Worm (Caenorhabditis elegans) whole organism, late embryonic: ENCODE measurements around the gene ZK355.3.

Experiments
- Y22D7AL.16 ChIP-seq: sonication (generic microtip); optimal IDR thresholded peaks from 2 replicates; lab custom pipeline; 2016; ENCODE audit warnings: missing genetic modification characterization, missing compliant biosample characterization
- ama-1 ChIP-seq: fragments of 150-350 bp; optimal IDR thresholded peaks from 2 replicates; lab custom pipeline; 2014
- ceh-9 ChIP-seq: sonication (generic microtip); optimal IDR thresholded peaks from 2 replicates; lab custom pipeline; 2016; ENCODE audit warnings: mild to moderate bottlenecking, missing genetic modification characterization, inconsistent platforms, missing compliant biosample characterization
- elt-2 ChIP-seq: sonication (generic microtip); optimal IDR thresholded peaks from 2 replicates; lab custom pipeline; 2016; ENCODE audit warnings: missing genetic modification reagents, missing genetic modification characterization, missing compliant biosample characterization
- fkh-10 ChIP-seq: fragments of 150-350 bp; optimal IDR thresholded peaks from 2 replicates; lab custom pipeline; 2014; ENCODE audit warnings: missing biosample characterization, missing genetic modification reagents, missing genetic modification characterization
- gmeb-2 ChIP-seq: sonication (generic microtip); optimal IDR thresholded peaks from 2 replicates; lab custom pipeline; 2016; ENCODE audit warnings: missing genetic modification characterization, inconsistent platforms, missing compliant biosample characterization
- nhr-11 ChIP-seq: fragments of 150-350 bp; optimal IDR thresholded peaks from 2 replicates; lab custom pipeline; 2014; ENCODE audit warnings: missing biosample characterization, missing genetic modification characterization
- pag-3 ChIP-seq: sonication (generic microtip); optimal IDR thresholded peaks from 2 replicates; lab custom pipeline; 2016; ENCODE audit warnings: missing compliant biosample characterization, missing genetic modification characterization, borderline replicate concordance
- pha-4 ChIP-seq: fragments of 150-350 bp; optimal IDR thresholded peaks from 2 replicates; lab custom pipeline; 2018; ENCODE audit warnings: missing biosample characterization, missing genetic modification reagents, missing genetic modification characterization
- sdc-2 ChIP-seq: sonication (generic microtip); optimal IDR thresholded peaks from 2 replicates; lab custom pipeline; 2016; ENCODE audit warnings: missing genotype, missing genetic modification characterization, missing compliant biosample characterization
- tbx-2 ChIP-seq: sonication (generic microtip); optimal IDR thresholded peaks from 2 replicates; lab custom pipeline; 2016; ENCODE audit warnings: missing genetic modification characterization, missing compliant biosample characterization
- unc-42 ChIP-seq: sonication (generic microtip); optimal IDR thresholded peaks from 2 replicates; lab custom pipeline; 2016; ENCODE audit warnings: missing genotype, missing genetic modification characterization, missing compliant biosample characterization

DNA sequence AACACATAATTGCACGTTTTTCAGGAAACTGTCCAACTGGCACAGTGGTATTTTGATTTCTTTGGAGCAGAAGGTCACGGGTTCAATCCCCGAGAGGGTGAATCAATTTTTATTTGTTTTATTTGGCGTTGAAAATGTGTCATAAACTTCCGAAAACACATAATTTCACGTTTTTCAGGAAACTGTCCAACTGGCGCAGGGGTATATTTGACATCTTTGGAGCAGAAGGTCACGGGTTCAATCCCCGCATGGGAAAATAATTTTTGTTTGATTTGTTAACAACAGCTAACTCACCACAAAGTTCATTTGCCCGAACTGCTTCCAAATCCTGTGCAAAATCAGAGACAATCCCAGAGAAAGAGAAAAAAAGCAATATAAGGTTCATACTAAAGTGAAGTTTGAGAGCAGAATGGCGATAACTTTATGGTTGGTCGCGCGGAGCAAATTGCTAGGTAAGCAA lies 28.3 kb upstream of the ZK355.3 start, which contains the start of gene irld-48:
- TF ChIP-seq sdc-2: no peak
- TF ChIP-seq unc-42 (tag; lab: Kevin White, UChicago): no peak
- TF ChIP-seq pha-4 (tag; lab: Kevin White, UChicago): no peak
- no peak for TF ChIP-seq Y22D7AL.16
- no peak for TF ChIP-seq fkh-10
- TF ChIP-seq ama-1: no peak
- no peak for TF ChIP-seq tbx-2
- no peak for TF ChIP-seq elt-2
- TF ChIP-seq pag-3 (tag; lab: Kevin White, UChicago): no peak
- TF ChIP-seq nhr-11 (tag; lab: Kevin White, UChicago): no peak
- TF ChIP-seq ceh-9: no peak
- no peak for TF ChIP-seq gmeb-2 (tag; lab: Kevin White, UChicago)
